Worm (Caenorhabditis elegans): ENCODE data around the gene nhr-112.

DNA sequence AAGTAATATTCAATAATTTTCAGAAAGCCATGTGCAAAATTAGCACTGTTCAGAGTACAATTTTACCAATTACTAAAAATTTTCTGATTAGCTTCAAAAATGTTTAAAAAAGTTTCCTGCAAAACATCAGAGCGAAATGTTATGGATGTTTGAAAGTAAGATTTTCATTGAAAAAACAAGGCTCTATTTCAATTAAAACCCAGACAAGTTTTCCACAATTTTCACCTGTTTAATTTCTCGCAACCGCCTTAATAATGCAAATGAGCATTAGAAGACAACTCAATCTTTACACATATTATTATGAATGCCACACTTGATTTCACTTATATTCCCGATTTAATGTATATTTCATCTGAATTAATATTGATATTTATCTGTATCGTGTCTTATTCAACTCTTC is 29.1 kb downstream of the nhr-112 start, which contains the start of gene srz-101:
- TF ChIP-seq F13C5.2 (tag; optimal IDR thresholded peaks at IDR 0.05) (no peak), hnd-1 (tag; optimal IDR thresholded peaks at IDR 0.05) (no peak), ama-1 (optimal IDR thresholded peaks at IDR 0.05) (no peak), ets-7 (tag; optimal IDR thresholded peaks at IDR 0.05) (no peak), tra-4 (tag; optimal IDR thresholded peaks at IDR 0.05) (no peak), aly-1 (tag; optimal IDR thresholded peaks at IDR 0.05) (no peak), B0310.2 (tag; optimal IDR thresholded peaks at IDR 0.05) (no peak), sea-1 (GFP tag; conservative IDR thresholded peaks at IDR 0.05) (no peak)
